Worm (Caenorhabditis elegans) whole organism, L1 larva: ENCODE results near the gene F55G1.7.

Experiments used
- C04F5.9 ChIP-seq: sonication (generic microtip); optimal IDR thresholded peaks from 2 replicates; lab custom pipeline; 2016; ENCODE audit warnings: missing genetic modification characterization, missing compliant biosample characterization
- C16A3.4 ChIP-seq: fragments of 150-350 bp; optimal IDR thresholded peaks from 2 replicates; lab custom pipeline; 2014; ENCODE audit warnings: missing biosample characterization, missing genetic modification characterization
- Y116A8C.19 ChIP-seq: sonication (generic microtip); optimal IDR thresholded peaks from 2 replicates; lab custom pipeline; 2016; ENCODE audit warnings: missing compliant biosample characterization, missing genetic modification characterization, borderline replicate concordance
- ama-1 ChIP-seq: fragments of 150-350 bp; optimal IDR thresholded peaks from 2 replicates; lab custom pipeline; 2014
- blmp-1 ChIP-seq: fragments of 150-350 bp; optimal IDR thresholded peaks from 2 replicates; lab custom pipeline; 2014; ENCODE audit warnings: missing biosample characterization, missing genetic modification characterization
- ceh-8 ChIP-seq: fragments of 200-800 bp; sonication (Bioruptor generic); optimal IDR thresholded peaks from 2 replicates; lab custom pipeline; 2018; ENCODE audit warnings: mild to moderate bottlenecking, missing genetic modification characterization, moderate library complexity, missing compliant biosample characterization
- ceh-82 ChIP-seq, 3 experiments: fragments of 150-350 bp in 1 of 3; sonication (generic microtip) in 2 of 3; optimal IDR thresholded peaks; 2 replicates each; lab custom pipeline; 2014 to 2017; ENCODE audit warnings: missing biosample characterization in 3 of 3, missing genetic modification characterization in 3 of 3
- dpl-1 ChIP-seq, 3 experiments: fragments of 150-350 bp in 2 of 3; sonication (generic microtip) in 1 of 3; optimal IDR thresholded peaks; 2 replicates each; lab custom pipeline; 2014 to 2017; ENCODE audit warnings: missing biosample characterization in 3 of 3, missing genetic modification characterization in 3 of 3, missing genetic modification reagents in 3 of 3
- efl-1 ChIP-seq, 4 experiments: fragments of 150-350 bp; optimal IDR thresholded peaks in 3 of 4; peaks in 1 of 4; 1 replicate in 1 of 4; 2 replicates in 3 of 4; lab custom pipeline; 2014; ENCODE audit warnings: missing biosample characterization in 2 of 4, missing genetic modification characterization in 2 of 4, missing genetic modification reagents in 2 of 4
- elt-2 ChIP-seq: sonication (generic microtip); optimal IDR thresholded peaks from 2 replicates; lab custom pipeline; 2016; ENCODE audit warnings: missing genetic modification characterization, mild to moderate bottlenecking, inconsistent platforms, missing compliant biosample characterization, missing genetic modification reagents
- elt-3 ChIP-seq, 6 experiments: fragments of 150-350 bp in 1 of 6; sonication (generic microtip); optimal IDR thresholded peaks; 2 replicates each; lab custom pipeline; 2017 to 2018; ENCODE audit warnings: missing biosample characterization in 6 of 6, missing genetic modification characterization in 6 of 6, inconsistent platforms in 1 of 6
- ets-5 ChIP-seq: fragments of 200-800 bp; sonication (Bioruptor generic); IDR thresholded peaks from 2 replicates; pipeline ENCODE4 v1.3.6; 2022; ENCODE audit warnings: missing genetic modification characterization, missing compliant biosample characterization
- fkh-10 ChIP-seq: sonication (generic microtip); optimal IDR thresholded peaks from 2 replicates; lab custom pipeline; 2017; ENCODE audit warnings: missing biosample characterization, missing genetic modification reagents, missing genetic modification characterization
- fkh-4 ChIP-seq: sonication (generic microtip); optimal IDR thresholded peaks from 2 replicates; lab custom pipeline; 2016; ENCODE audit warnings: missing compliant biosample characterization, missing genetic modification characterization, borderline replicate concordance
- grh-1 ChIP-seq: fragments of 200-800 bp; sonication (Bioruptor generic); IDR thresholded peaks from 2 replicates; pipeline ENCODE4 v1.3.6; 2022; ENCODE audit warnings: missing genetic modification reagents, missing genetic modification characterization, missing compliant biosample characterization
- irx-1 ChIP-seq: sonication (generic microtip); optimal IDR thresholded peaks from 2 replicates; lab custom pipeline; 2016; ENCODE audit warnings: missing genetic modification characterization, missing compliant biosample characterization
- lin-13 ChIP-seq: fragments of 150-350 bp; optimal IDR thresholded peaks from 2 replicates; lab custom pipeline; 2014; ENCODE audit warnings: missing biosample characterization, missing genetic modification reagents, missing genetic modification characterization
- lin-14 ChIP-seq: fragments of 200-800 bp; sonication (Bioruptor generic); optimal IDR thresholded peaks from 2 replicates; lab custom pipeline; 2018; ENCODE audit warnings: mild to moderate bottlenecking, missing genetic modification characterization, moderate library complexity, missing compliant biosample characterization
- lin-35 ChIP-seq, 2 experiments: fragments of 150-350 bp; optimal IDR thresholded peaks; 2 replicates each; lab custom pipeline; 2014; ENCODE audit warnings: missing biosample characterization in 2 of 2, missing genetic modification characterization in 2 of 2, missing genetic modification reagents in 2 of 2
- lin-39 ChIP-seq: fragments of 150-350 bp; optimal IDR thresholded peaks from 2 replicates; lab custom pipeline; 2014; ENCODE audit warnings: missing biosample characterization, missing genetic modification reagents, missing genetic modification characterization
- lir-3 ChIP-seq: sonication (generic microtip); optimal IDR thresholded peaks from 2 replicates; lab custom pipeline; 2016; ENCODE audit warnings: mild to moderate bottlenecking, missing genetic modification characterization, moderate library complexity, missing compliant biosample characterization; ENCODE audit not compliant: poor library complexity
- lsy-2 ChIP-seq, 2 experiments: fragments of 150-350 bp; optimal IDR thresholded peaks; 2 replicates each; lab custom pipeline; 2014; ENCODE audit warnings: missing biosample characterization in 2 of 2, missing genetic modification characterization in 2 of 2
- mdl-1 ChIP-seq, 2 experiments: fragments of 150-350 bp; optimal IDR thresholded peaks; 2 replicates each; lab custom pipeline; 2014 to 2017; ENCODE audit warnings: missing biosample characterization in 2 of 2, missing genetic modification characterization in 2 of 2, inconsistent platforms in 1 of 2
- mef-2 ChIP-seq: fragments of 150-350 bp; optimal IDR thresholded peaks from 2 replicates; lab custom pipeline; 2014; ENCODE audit warnings: missing biosample characterization, missing genetic modification characterization
- mep-1 ChIP-seq: fragments of 150-350 bp; optimal IDR thresholded peaks from 2 replicates; lab custom pipeline; 2014; ENCODE audit warnings: missing biosample characterization, missing genetic modification characterization
- nhr-19 ChIP-seq: fragments of 200-800 bp; sonication (Bioruptor generic); conservative IDR thresholded peaks from 2 replicates; pipeline ENCODE4 v1.3.6; 2022; ENCODE audit warnings: missing genetic modification characterization, missing compliant biosample characterization
- nhr-20 ChIP-seq: sonication (generic microtip); optimal IDR thresholded peaks from 2 replicates; lab custom pipeline; 2016; ENCODE audit warnings: mild to moderate bottlenecking, missing genetic modification characterization, missing compliant biosample characterization
- nhr-47 ChIP-seq: sonication (generic microtip); optimal IDR thresholded peaks from 2 replicates; lab custom pipeline; 2016; ENCODE audit warnings: mild to moderate bottlenecking, missing genetic modification characterization, moderate library complexity, missing compliant biosample characterization
- nhr-71 ChIP-seq: sonication (generic microtip); optimal IDR thresholded peaks from 2 replicates; lab custom pipeline; 2016; ENCODE audit warnings: mild to moderate bottlenecking, missing genetic modification characterization, moderate library complexity, missing compliant biosample characterization
- nhr-85 ChIP-seq: sonication (generic microtip); peaks from one replicate; lab custom pipeline; 2016; ENCODE audit warnings: missing genetic modification characterization, inconsistent platforms, missing compliant biosample characterization
- nhr-90 ChIP-seq: sonication (generic microtip); optimal IDR thresholded peaks from 2 replicates; lab custom pipeline; 2016; ENCODE audit warnings: mild to moderate bottlenecking, missing genetic modification characterization, missing compliant biosample characterization; ENCODE audit not compliant: poor library complexity
- pax-3 ChIP-seq: fragments of 200-800 bp; sonication (Bioruptor generic); optimal IDR thresholded peaks from 2 replicates; lab custom pipeline; 2018; ENCODE audit warnings: mild to moderate bottlenecking, missing genetic modification characterization, moderate library complexity, missing compliant biosample characterization
- rnt-1 ChIP-seq: sonication (generic microtip); optimal IDR thresholded peaks from 2 replicates; lab custom pipeline; 2016; ENCODE audit warnings: mild to moderate bottlenecking, missing genetic modification characterization, moderate library complexity, missing compliant biosample characterization
- skn-1 ChIP-seq: fragments of 150-350 bp; optimal IDR thresholded peaks from 2 replicates; lab custom pipeline; 2014; ENCODE audit warnings: missing biosample characterization, missing genetic modification characterization
- snpc-4 ChIP-seq: fragments of 150-350 bp; optimal IDR thresholded peaks from 2 replicates; lab custom pipeline; 2014; ENCODE audit warnings: missing biosample characterization, missing genetic modification characterization
- snu-23 ChIP-seq: sonication (generic microtip); optimal IDR thresholded peaks from 2 replicates; lab custom pipeline; 2016; ENCODE audit warnings: missing genetic modification characterization, missing compliant biosample characterization
- sup-37 ChIP-seq: fragments of 200-800 bp; sonication (Bioruptor generic); optimal IDR thresholded peaks from 2 replicates; lab custom pipeline; 2018; ENCODE audit warnings: mild to moderate bottlenecking, missing genetic modification characterization, missing compliant biosample characterization
- swsn-7 ChIP-seq: sonication (generic microtip); optimal IDR thresholded peaks from 2 replicates; lab custom pipeline; 2016; ENCODE audit warnings: missing genetic modification characterization, missing compliant biosample characterization
- unc-130 ChIP-seq: fragments of 150-350 bp; optimal IDR thresholded peaks from 2 replicates; lab custom pipeline; 2017; ENCODE audit warnings: missing biosample characterization, missing genetic modification characterization, inconsistent platforms
- vab-15 ChIP-seq: sonication (generic microtip); optimal IDR thresholded peaks from 2 replicates; lab custom pipeline; 2017; ENCODE audit warnings: missing genotype, mild to moderate bottlenecking, missing genetic modification characterization, missing compliant biosample characterization
- ztf-4 ChIP-seq: fragments of 150-350 bp; optimal IDR thresholded peaks from 2 replicates; lab custom pipeline; 2014; ENCODE audit warnings: missing biosample characterization, missing genetic modification characterization

F55G1.7 gene

ce11 chrIV:7507305-7507704 lies 37.7 kb upstream of the F55G1.7 start:
- TF ChIP-seq snu-23 (GFP tag; lab: Kevin White, UChicago) (peak; percentile 69), ceh-8 (GFP tag; lab: Kevin White, UChicago) (no peak), dpl-1 (GFP tag; optimal IDR thresholded peaks at IDR 0.05; lab: Kevin White, UChicago) (peak in 2 of 3 experiments; percentile 51 to 66), pax-3 (tag; lab: Kevin White, UChicago) (peak; percentile 11), swsn-7 (tag; lab: Kevin White, UChicago) (peak; percentile 35), nhr-90 (tag; lab: Kevin White, UChicago) (peak; percentile 67), ztf-4 (peak; percentile 6), fkh-4 (tag; lab: Kevin White, UChicago) (no peak), efl-1 (optimal IDR thresholded peaks at IDR 0.05; lab: Kevin White, UChicago) (peak; percentile 11 to 45), efl-1 (GFP tag; optimal IDR thresholded peaks at IDR 0.05 in 1 of 2; lab: Kevin White, UChicago) (peak; percentile 59 to 97), lir-3 (peak; percentile 9), lin-13 (GFP tag; lab: Kevin White, UChicago) (peak; percentile 56), irx-1 (peak; percentile 17), nhr-19 (GFP tag; lab: Robert Waterston, UW) (peak; percentile 67), C16A3.4 (tag; lab: Kevin White, UChicago) (peak; percentile 34), fkh-10 (no peak), mdl-1 (tag; optimal IDR thresholded peaks at IDR 0.05; lab: Kevin White, UChicago) (peak in 1 of 2 experiments; percentile 86), vab-15 (tag; lab: Kevin White, UChicago) (no peak), nhr-85 (tag; lab: Kevin White, UChicago) (peak; percentile 81), skn-1 (tag; lab: Kevin White, UChicago) (peak; percentile 37), Y116A8C.19 (tag; lab: Kevin White, UChicago) (no peak), blmp-1 (tag; lab: Kevin White, UChicago) (peak; percentile 57), sup-37 (GFP tag; lab: Kevin White, UChicago) (no peak), ceh-82 (tag; optimal IDR thresholded peaks at IDR 0.05; lab: Kevin White, UChicago) (peak in 1 of 3 experiments; percentile 21), nhr-20 (peak; percentile 75), nhr-47 (tag; lab: Kevin White, UChicago) (peak; percentile 32), lin-14 (GFP tag; lab: Kevin White, UChicago) (peak; percentile 67), lin-39 (tag; lab: Kevin White, UChicago) (peak; percentile 9), lsy-2 (tag; optimal IDR thresholded peaks at IDR 0.05; lab: Kevin White, UChicago) (peak; percentile 35 to 59), lin-35 (GFP tag; optimal IDR thresholded peaks at IDR 0.05; lab: Kevin White, UChicago) (peak; percentile 28 to 80), nhr-71 (tag; lab: Kevin White, UChicago) (peak; percentile 83), elt-3 (tag; optimal IDR thresholded peaks at IDR 0.05; lab: Kevin White, UChicago) (peak in 1 of 6 experiments; percentile 65), unc-130 (tag; lab: Kevin White, UChicago) (peak; percentile 73), elt-2 (peak; percentile 29), grh-1 (GFP tag; lab: Robert Waterston, UW) (0 out of 2 replicates have a peak, but pooled peaks have one; percentile 36), mef-2 (no peak), rnt-1 (tag; lab: Kevin White, UChicago) (peak; percentile 60), mep-1 (tag; lab: Kevin White, UChicago) (peak; percentile 53), C04F5.9 (tag; lab: Kevin White, UChicago) (peak; percentile 2), snpc-4 (tag; lab: Kevin White, UChicago) (no peak), ama-1 (peak; percentile 79)
- TF ChIP-seq, all 84 proteins: peak for 32

- TF ChIP-seq nhr-85 (tag; lab: Kevin White, UChicago), result no peak
- no peak for TF ChIP-seq efl-1 (optimal IDR thresholded peaks at IDR 0.05; lab: Kevin White, UChicago)
- TF ChIP-seq efl-1 (GFP tag; optimal IDR thresholded peaks at IDR 0.05 in 1 of 2; lab: Kevin White, UChicago), result peak in 1 of 2 experiments; percentile 93
- 0 out of 2 replicates have a peak, but pooled peaks have one; percentile 45 for TF ChIP-seq ets-5 (GFP tag; lab: Robert Waterston, UW)
These were observed 37.1 kb upstream of the F55G1.7 start for ce11 chrIV:7506711-7507110.
